Fruit fly (Drosophila melanogaster): ENCODE data around the gene tgo.

Gene tgo

dm6 chr3R:8992928-8993579, 26.8 kb downstream of the tgo start, which contains the start of gene CG11975 (continued):
- TF ChIP-seq CG3281 (GFP tag; optimal IDR thresholded peaks at IDR 0.05) = peak; percentile 76
- peak; percentile 60 for TF ChIP-seq sna (GFP tag; IDR thresholded peaks at IDR 0.05; ENCODE audit: partially characterized antibody)
- TF ChIP-seq eve (GFP tag; optimal IDR thresholded peaks at IDR 0.05) = peak in 1 of 2 experiments; percentile 45
- TF ChIP-seq CG33213 (GFP tag; optimal IDR thresholded peaks at IDR 0.05) = peak; percentile 63
- peak; percentile 64 for TF ChIP-seq pb (GFP tag; optimal IDR thresholded peaks at IDR 0.05)
- TF ChIP-seq NC2α (GFP tag; optimal IDR thresholded peaks at IDR 0.05) = peak; percentile 22
- peak; percentile 28 for TF ChIP-seq fd3F (GFP tag; optimal IDR thresholded peaks at IDR 0.05)
- peak in 1 of 3 experiments; percentile 56 for TF ChIP-seq lola (GFP tag; optimal IDR thresholded peaks at IDR 0.05)
- TF ChIP-seq H2.0 (GFP tag; IDR thresholded peaks at IDR 0.05) = peak; percentile 34; the same call in 1 of the 2 replicates
- peak; percentile 80 for TF ChIP-seq CG12155 (GFP tag; optimal IDR thresholded peaks at IDR 0.05)
- TF ChIP-seq CG9817 (tag; optimal IDR thresholded peaks at IDR 0.05) = peak; percentile 72
- peak; percentile 59 for TF ChIP-seq dmrt11E (tag; optimal IDR thresholded peaks at IDR 0.05)
- TF ChIP-seq Dfd (GFP tag; optimal IDR thresholded peaks at IDR 0.05) = no peak
- TF ChIP-seq nau (GFP tag; optimal IDR thresholded peaks at IDR 0.05) = no peak
- TF ChIP-seq CG17359 (tag; optimal IDR thresholded peaks at IDR 0.05) = peak; percentile 53
- TF ChIP-seq NC2β (GFP tag; optimal IDR thresholded peaks at IDR 0.05) = peak; percentile 72
- no peak for TF ChIP-seq CG1603 (tag; optimal IDR thresholded peaks at IDR 0.05)
- peak; percentile 70 for TF ChIP-seq slou (GFP tag; optimal IDR thresholded peaks at IDR 0.05)
- peak; percentile 58 for TF ChIP-seq NFAT (GFP tag; IDR thresholded peaks at IDR 0.05)
- 0 out of 2 replicates have a peak, but pooled peaks have one; percentile 21 for TF ChIP-seq peb (GFP tag; IDR thresholded peaks at IDR 0.05)
- TF ChIP-seq Asciz (GFP tag; optimal IDR thresholded peaks at IDR 0.05) = no peak
- no peak for TF ChIP-seq CTCF (GFP tag; optimal IDR thresholded peaks at IDR 0.05)
- TF ChIP-seq rib (GFP tag; IDR thresholded peaks at IDR 0.05) = no peak
- TF ChIP-seq bab2 (GFP tag; optimal IDR thresholded peaks at IDR 0.05) = peak; percentile 74
- TF ChIP-seq HLHmδ (GFP tag; optimal IDR thresholded peaks at IDR 0.05) = no peak
- peak; percentile 33 for TF ChIP-seq tup (GFP tag; optimal IDR thresholded peaks at IDR 0.05)
- no peak for TF ChIP-seq oc (tag; optimal IDR thresholded peaks at IDR 0.05)
- TF ChIP-seq caup (GFP tag; optimal IDR thresholded peaks at IDR 0.05; ENCODE audit: severe bottlenecking) = peak; percentile 80
- peak; percentile 80 for TF ChIP-seq eyg (GFP tag; optimal IDR thresholded peaks at IDR 0.05)
- peak; percentile 36 for TF ChIP-seq MESR4 (GFP tag; optimal IDR thresholded peaks at IDR 0.05)
- peak; percentile 50 for TF ChIP-seq ewg (GFP tag; optimal IDR thresholded peaks at IDR 0.05)
- TF ChIP-seq Fer1 (GFP tag; optimal IDR thresholded peaks at IDR 0.05) = peak; percentile 64
- TF ChIP-seq Doc3 (GFP tag; IDR thresholded peaks at IDR 0.05; ENCODE audit: partially characterized antibody) = peak; percentile 66; the same call in 2 of the 3 replicates
- TF ChIP-seq CG10209 (GFP tag; optimal IDR thresholded peaks at IDR 0.05) = peak; percentile 47
- TF ChIP-seq HLH3B (GFP tag; IDR thresholded peaks at IDR 0.05) = peak; percentile 25; the same call in 1 of the 2 replicates
- TF ChIP-seq CG10543 (GFP tag; optimal IDR thresholded peaks at IDR 0.05) = peak; percentile 47
- peak; percentile 89 for TF ChIP-seq CG2116 (GFP tag; optimal IDR thresholded peaks at IDR 0.05)
- TF ChIP-seq run (tag; optimal IDR thresholded peaks at IDR 0.05) = no peak
- peak; percentile 77 for TF ChIP-seq hkb (optimal IDR thresholded peaks at IDR 0.05)
- TF ChIP-seq hkb (GFP tag; IDR thresholded peaks at IDR 0.05) = no peak
- TF ChIP-seq CG8924 (tag; optimal IDR thresholded peaks at IDR 0.05) = peak; percentile 74
- TF ChIP-seq kni (GFP tag; optimal IDR thresholded peaks at IDR 0.05) = peak; percentile 48
- peak; percentile 72 for TF ChIP-seq disco-r (GFP tag; optimal IDR thresholded peaks at IDR 0.05)
- TF ChIP-seq chinmo (GFP tag; IDR thresholded peaks at IDR 0.05; ENCODE audit: partially characterized antibody) = no peak
- peak; percentile 68 for TF ChIP-seq pnt (GFP tag; optimal IDR thresholded peaks at IDR 0.05)
- TF ChIP-seq Sox102F (GFP tag; optimal IDR thresholded peaks at IDR 0.05) = no peak
- peak; percentile 85 to 90 for TF ChIP-seq dpn (GFP tag; optimal IDR thresholded peaks at IDR 0.05)
- TF ChIP-seq Poxn (GFP tag; IDR thresholded peaks at IDR 0.05) = 0 out of 2 replicates have a peak, but pooled peaks have one; percentile 21
- TF ChIP-seq CG11723 (GFP tag; optimal IDR thresholded peaks at IDR 0.05) = no peak

All from whole organism, embryonic.